Worm (Caenorhabditis elegans): ENCODE measurements around the gene Y51A2B.2.

DNA sequence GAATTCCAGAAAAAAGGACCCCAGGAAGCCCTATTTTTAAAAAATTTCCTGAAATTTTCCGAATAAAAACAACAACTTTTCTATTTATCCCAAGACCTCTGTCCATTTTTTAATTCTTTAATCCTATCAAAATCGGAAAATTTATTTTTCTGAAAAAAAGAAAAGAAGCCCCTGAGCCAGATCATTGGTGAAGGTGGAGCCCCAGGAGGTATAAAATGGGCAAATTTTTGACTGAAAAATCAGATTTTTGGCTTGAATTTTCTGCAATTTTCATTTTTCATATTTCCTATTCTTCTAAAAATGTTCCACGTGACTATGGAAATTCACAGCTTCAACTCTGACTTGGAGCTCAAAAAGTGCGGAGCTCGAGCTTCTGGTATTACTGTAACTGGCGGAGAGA lies 4.5 kb downstream of the Y51A2B.2 start, which contains the start of gene Y51A2B.8:
- no peak for TF ChIP-seq him-1 (tag; optimal IDR thresholded peaks at IDR 0.05)
- TF ChIP-seq dao-5 (tag; optimal IDR thresholded peaks at IDR 0.05) = no peak
- no peak for TF ChIP-seq W03F9.2 (tag; optimal IDR thresholded peaks at IDR 0.05)
